Worm (Caenorhabditis elegans): ENCODE results near the gene M02E1.4.

ce11 chrX:328736-329135 is 15.7 kb downstream of the M02E1.4 start:
- no peak for TF ChIP-seq mdl-1 (tag; optimal IDR thresholded peaks at IDR 0.05)
- TF ChIP-seq ceh-16 (tag; optimal IDR thresholded peaks at IDR 0.05) = no peak
- no peak for TF ChIP-seq ceh-28 (tag; optimal IDR thresholded peaks at IDR 0.05)
- no peak for TF ChIP-seq nhr-12 (tag; optimal IDR thresholded peaks at IDR 0.05)
- TF ChIP-seq nhr-11 (tag; optimal IDR thresholded peaks at IDR 0.05) = no peak
- no peak for TF ChIP-seq nhr-76 (tag; optimal IDR thresholded peaks at IDR 0.05)
- TF ChIP-seq ztf-4 (tag; optimal IDR thresholded peaks at IDR 0.05) = no peak
- TF ChIP-seq elt-1 (tag; optimal IDR thresholded peaks at IDR 0.05) = no peak

Data from whole organism, L3 larva.